Fruit fly (Drosophila melanogaster) whole organism, pupa: Measurements from ENCODE around the gene CG14932.
A peak's percentile ranks its signal among the peaks of the same experiment; 100 is the strongest.

ENCODE experiments used
- CG10348 ChIP-seq: fragments of 200-800 bp; sonication (Bioruptor generic); IDR thresholded peaks from 2 replicates; pipeline ENCODE4 v1.3.6; 2022; ENCODE audit warnings: missing biosample characterization, missing genetic modification characterization
- CG12605 ChIP-seq: fragments of 200-800 bp; sonication (Bioruptor generic); IDR thresholded peaks from 2 replicates; pipeline ENCODE4 v1.3.6; 2022; ENCODE audit warnings: missing biosample characterization, missing genetic modification characterization
- CG13204 ChIP-seq: fragments of 200-800 bp; sonication (Bioruptor generic); optimal IDR thresholded peaks from 2 replicates; lab custom pipeline; 2018; ENCODE audit warnings: missing biosample characterization, mild to moderate bottlenecking, missing genetic modification characterization, moderate library complexity
- CG14655 ChIP-seq: fragments of 200-800 bp; sonication (Bioruptor generic); optimal IDR thresholded peaks from 3 replicates; lab custom pipeline; 2017; ENCODE audit warnings: mild to moderate bottlenecking, missing biosample characterization, missing genetic modification reagents, missing genetic modification characterization
- CG15710 ChIP-seq: fragments of 200-800 bp; sonication (Bioruptor generic); optimal IDR thresholded peaks from 2 replicates; lab custom pipeline; 2018; ENCODE audit warnings: missing biosample characterization, mild to moderate bottlenecking, missing genetic modification characterization, moderate library complexity
- CG17806 ChIP-seq: fragments of 200-800 bp; sonication (Bioruptor generic); optimal IDR thresholded peaks from 2 replicates; lab custom pipeline; 2018; ENCODE audit warnings: missing biosample characterization, mild to moderate bottlenecking, missing genetic modification characterization, moderate library complexity
- CG32121 ChIP-seq: fragments of 200-800 bp; sonication (Bioruptor generic); IDR thresholded peaks from 2 replicates; pipeline ENCODE4 v1.3.6; 2022; ENCODE audit warnings: missing biosample characterization, missing genetic modification characterization
- CG34367 ChIP-seq: fragments of 200-800 bp; sonication (Bioruptor generic); optimal IDR thresholded peaks from 2 replicates; lab custom pipeline; 2018; ENCODE audit warnings: missing biosample characterization, mild to moderate bottlenecking, missing genetic modification characterization
- CG4496 ChIP-seq: fragments of 200-800 bp; sonication (Bioruptor generic); IDR thresholded peaks from 3 replicates; pipeline ENCODE4 v1.3.6; 2022; ENCODE audit warnings: missing biosample characterization, missing genetic modification characterization
- CG8159 ChIP-seq: fragments of 200-800 bp; sonication (Bioruptor generic); optimal IDR thresholded peaks from 3 replicates; lab custom pipeline; 2018; ENCODE audit warnings: missing biosample characterization, mild to moderate bottlenecking, missing genetic modification characterization, moderate library complexity
- CG8301 ChIP-seq: fragments of 200-800 bp; sonication (Bioruptor generic); optimal IDR thresholded peaks from 2 replicates; lab custom pipeline; 2018; ENCODE audit warnings: missing biosample characterization, mild to moderate bottlenecking, missing genetic modification characterization
- CG9948 ChIP-seq: fragments of 200-800 bp; sonication (Bioruptor generic); optimal IDR thresholded peaks from 2 replicates; lab custom pipeline; 2018; ENCODE audit warnings: missing biosample characterization, mild to moderate bottlenecking, missing genetic modification characterization, moderate library complexity
- D1 ChIP-seq: fragments of 200-800 bp; sonication (Bioruptor generic); optimal IDR thresholded peaks from 2 replicates; lab custom pipeline; 2018; ENCODE audit warnings: missing biosample characterization, mild to moderate bottlenecking, missing genetic modification characterization, moderate library complexity
- EcR ChIP-seq: fragments of 200-800 bp; sonication (Bioruptor generic); optimal IDR thresholded peaks from 3 replicates; lab custom pipeline; 2019; ENCODE audit warnings: missing biosample characterization, missing genetic modification characterization, mild to moderate bottlenecking, moderate library complexity, missing genetic modification reagents
- Ets98B ChIP-seq: fragments of 200-800 bp; sonication (Bioruptor generic); IDR thresholded peaks from 2 replicates; pipeline ENCODE4 v1.3.6; 2022; ENCODE audit warnings: missing biosample characterization, missing genetic modification characterization
- Pif1A ChIP-seq: fragments of 200-800 bp; sonication (Bioruptor generic); optimal IDR thresholded peaks from 3 replicates; lab custom pipeline; 2016; ENCODE audit warnings: missing biosample characterization, missing genetic modification characterization
- Pif1B ChIP-seq: fragments of 200-800 bp; sonication (Bioruptor generic); optimal IDR thresholded peaks from 3 replicates; lab custom pipeline; 2016; ENCODE audit warnings: missing biosample characterization, missing genetic modification characterization
- Snoo ChIP-seq: fragments of 200-800 bp; sonication (Bioruptor generic); optimal IDR thresholded peaks from 3 replicates; lab custom pipeline; 2017; ENCODE audit warnings: missing biosample characterization, mild to moderate bottlenecking, missing genetic modification characterization, inconsistent platforms
- fd96Ca ChIP-seq: fragments of 200-800 bp; sonication (Bioruptor generic); IDR thresholded peaks from 3 replicates; pipeline ENCODE4 v1.3.6; 2022; ENCODE audit warnings: missing biosample characterization, missing genetic modification characterization
- gl ChIP-seq: fragments of 200-800 bp; sonication (Bioruptor generic); optimal IDR thresholded peaks from 2 replicates; lab custom pipeline; 2018; ENCODE audit warnings: missing biosample characterization, mild to moderate bottlenecking, missing genetic modification characterization
- rn ChIP-seq: fragments of 200-800 bp; sonication (Bioruptor generic); IDR thresholded peaks from 2 replicates; pipeline ENCODE4 v1.3.6; 2022; ENCODE audit warnings: missing biosample characterization, missing genetic modification characterization

Gene CG14932

dm6 chr2L:11807697-11808226 is 18.0 kb downstream of the CG14932 start:
- TF ChIP-seq D1 (no peak), CG8159 (tag; lab: Kevin White, UChicago) (no peak), CG10348 (GFP tag; lab: Robert Waterston, UW) (no peak), Snoo (peak; percentile 5), CG17806 (tag; lab: Kevin White, UChicago) (peak; percentile 9), CG34367 (tag; lab: Kevin White, UChicago) (no peak), CG8301 (tag; lab: Kevin White, UChicago) (no peak), gl (no peak), CG13204 (GFP tag; lab: Kevin White, UChicago) (peak; percentile 75), rn (GFP tag; lab: Robert Waterston, UW) (no peak), Ets98B (GFP tag; lab: Robert Waterston, UW) (peak; percentile 25), CG9948 (no peak), CG15710 (tag; lab: Kevin White, UChicago) (no peak), fd96Ca (GFP tag; lab: Robert Waterston, UW) (peak; percentile 60; the same call in 1 of the 3 replicates), CG4496 (GFP tag; lab: Robert Waterston, UW) (peak; percentile 51; the same call in 1 of the 3 replicates), EcR (GFP tag; lab: Kevin White, UChicago) (peak; percentile 71), CG32121 (GFP tag; lab: Robert Waterston, UW) (peak; percentile 70), CG14655 (GFP tag; lab: Kevin White, UChicago) (peak; percentile 12), Pif1B (GFP tag; lab: Kevin White, UChicago) (peak; percentile 44), Pif1A (GFP tag; lab: Kevin White, UChicago) (no peak), CG12605 (GFP tag; lab: Robert Waterston, UW) (peak; percentile 50)

- no peak for TF ChIP-seq D1
- no peak for TF ChIP-seq Pif1A (GFP tag; lab: Kevin White, UChicago)
- no peak for TF ChIP-seq CG8301 (tag; lab: Kevin White, UChicago)
- TF ChIP-seq Pif1B (GFP tag; lab: Kevin White, UChicago) = no peak
- TF ChIP-seq CG12605 (GFP tag; lab: Robert Waterston, UW) = no peak
- no peak for TF ChIP-seq gl
- no peak for TF ChIP-seq CG17806 (tag; lab: Kevin White, UChicago)
- TF ChIP-seq CG32121 (GFP tag; lab: Robert Waterston, UW) = no peak
- TF ChIP-seq fd96Ca (GFP tag; lab: Robert Waterston, UW) = no peak
These were observed 18.6 kb downstream of the CG14932 start for dm6 chr2L:11808327-11808701.

- TF ChIP-seq EcR (GFP tag; lab: Kevin White, UChicago) (peak; percentile 9), CG4496 (GFP tag; lab: Robert Waterston, UW) (peak; percentile 48; the same call in 1 of the 3 replicates), CG12605 (GFP tag; lab: Robert Waterston, UW) (peak; percentile 54), CG32121 (GFP tag; lab: Robert Waterston, UW) (peak; percentile 34; the same call in 1 of the 2 replicates), D1 (peak; percentile 39), CG14655 (GFP tag; lab: Kevin White, UChicago) (no peak), CG15710 (tag; lab: Kevin White, UChicago) (no peak), Pif1A (GFP tag; lab: Kevin White, UChicago) (no peak), fd96Ca (GFP tag; lab: Robert Waterston, UW) (peak; percentile 64; the same call in 1 of the 3 replicates), Ets98B (GFP tag; lab: Robert Waterston, UW) (peak; percentile 19; the same call in 1 of the 2 replicates), CG13204 (GFP tag; lab: Kevin White, UChicago) (peak; percentile 84)
- TF ChIP-seq, all 21 proteins: peak for 8
These were observed 19.2 kb downstream of the CG14932 start, which contains the start of gene crol for dm6 chr2L:11808702-11809583. Gene crol (minus strand): TSS chr2L:11809438.

dm6 chr2L:11809823-11810222 is 20.1 kb downstream of the CG14932 start:
- TF ChIP-seq CG13204 (GFP tag; lab: Kevin White, UChicago) (no peak), Snoo (no peak), CG4496 (GFP tag; lab: Robert Waterston, UW) (no peak), CG12605 (GFP tag; lab: Robert Waterston, UW) (no peak), Ets98B (GFP tag; lab: Robert Waterston, UW) (no peak), rn (GFP tag; lab: Robert Waterston, UW) (no peak), Pif1B (GFP tag; lab: Kevin White, UChicago) (no peak), CG34367 (tag; lab: Kevin White, UChicago) (no peak), CG17806 (tag; lab: Kevin White, UChicago) (no peak)

- TF ChIP-seq fd96Ca (GFP tag; lab: Robert Waterston, UW) (no peak), CG9948 (no peak), CG8301 (tag; lab: Kevin White, UChicago) (peak; percentile 18), CG34367 (tag; lab: Kevin White, UChicago) (no peak), EcR (GFP tag; lab: Kevin White, UChicago) (no peak), CG14655 (GFP tag; lab: Kevin White, UChicago) (peak; percentile 26), CG32121 (GFP tag; lab: Robert Waterston, UW) (0 out of 2 replicates have a peak, but pooled peaks have one; percentile 13), CG15710 (tag; lab: Kevin White, UChicago) (no peak), CG13204 (GFP tag; lab: Kevin White, UChicago) (no peak), Snoo (no peak), CG17806 (tag; lab: Kevin White, UChicago) (no peak), rn (GFP tag; lab: Robert Waterston, UW) (no peak), D1 (no peak), gl (no peak), CG8159 (tag; lab: Kevin White, UChicago) (no peak), Pif1A (GFP tag; lab: Kevin White, UChicago) (no peak), CG12605 (GFP tag; lab: Robert Waterston, UW) (no peak), CG10348 (GFP tag; lab: Robert Waterston, UW) (no peak)
These were observed 23.3 kb downstream of the CG14932 start for dm6 chr2L:11812781-11813664.
